Worm (Caenorhabditis elegans): ENCODE results near the gene ttr-23.

Gene ttr-23

DNA sequence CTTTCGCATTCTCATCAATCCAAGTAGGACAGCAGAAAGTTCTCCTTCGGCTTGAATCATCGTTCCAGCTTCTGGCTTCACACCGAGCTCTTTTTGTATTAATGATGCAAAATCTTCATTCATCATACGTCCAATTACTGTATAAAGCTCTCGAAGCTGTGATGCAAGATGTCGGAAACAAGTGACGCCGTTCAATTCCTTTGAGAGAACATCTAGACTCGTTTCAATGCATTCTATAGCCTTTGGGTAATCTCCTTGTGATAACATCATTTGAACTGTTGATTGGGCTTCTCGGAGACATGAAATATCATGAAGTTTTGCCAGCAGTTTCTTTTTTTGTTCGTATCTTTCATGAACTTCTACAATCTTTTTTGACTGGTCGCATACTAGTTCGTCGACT, 21.2 kb downstream of the ttr-23 start:
- no peak for TF ChIP-seq ceh-82 (tag; optimal IDR thresholded peaks at IDR 0.05)
- TF ChIP-seq ama-1 (optimal IDR thresholded peaks at IDR 0.05), result no peak
- no peak for TF ChIP-seq egl-27 (tag; optimal IDR thresholded peaks at IDR 0.05)
- TF ChIP-seq eor-1 (tag; optimal IDR thresholded peaks at IDR 0.05), result no peak
- no peak for TF ChIP-seq mml-1 (tag; optimal IDR thresholded peaks at IDR 0.05)
- no peak for TF ChIP-seq nhr-23 (tag; optimal IDR thresholded peaks at IDR 0.05)
- TF ChIP-seq unc-39 (tag; optimal IDR thresholded peaks at IDR 0.05), result no peak
- TF ChIP-seq skn-1 (tag; optimal IDR thresholded peaks at IDR 0.05), result no peak
- no peak for TF ChIP-seq aly-2 (tag; optimal IDR thresholded peaks at IDR 0.05)
- no peak for TF ChIP-seq unc-62 (GFP tag; optimal IDR thresholded peaks at IDR 0.05)
- TF ChIP-seq nhr-11 (tag; optimal IDR thresholded peaks at IDR 0.05), result no peak
- TF ChIP-seq ceh-9 (tag; optimal IDR thresholded peaks at IDR 0.05), result no peak
- TF ChIP-seq hmg-11 (tag; optimal IDR thresholded peaks at IDR 0.05), result no peak
- TF ChIP-seq pha-4 (tag; optimal IDR thresholded peaks at IDR 0.05), result no peak
- TF ChIP-seq zag-1 (tag; optimal IDR thresholded peaks at IDR 0.05), result no peak
- no peak for TF ChIP-seq fos-1 (tag; optimal IDR thresholded peaks at IDR 0.05)

DNA sequence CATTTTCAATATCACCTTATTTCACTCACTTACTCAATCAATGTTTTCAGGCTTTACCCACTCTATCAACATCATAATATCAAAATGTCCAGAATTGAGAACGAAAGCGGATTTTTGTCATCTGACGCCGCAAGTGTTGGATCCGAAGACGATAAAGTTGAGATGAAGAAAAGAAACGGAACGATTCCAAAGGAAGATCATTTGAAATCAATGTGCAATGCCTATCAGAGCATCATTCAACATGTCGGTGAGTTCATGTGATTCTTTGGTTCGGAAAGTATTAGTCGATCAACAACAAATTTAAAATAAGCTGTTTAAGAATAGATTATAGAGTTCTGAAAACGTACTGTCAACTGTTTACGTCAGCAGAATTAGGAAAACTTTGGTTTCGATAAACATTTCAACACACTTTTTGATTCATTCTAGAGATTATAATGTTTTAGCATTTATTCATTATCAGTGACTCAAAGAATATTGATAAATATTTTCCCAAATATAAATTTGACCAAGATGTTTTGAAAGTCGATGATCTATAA, 24.8 kb downstream of the ttr-23 start, which contains the start of gene cat-4:
cat-4 (plus strand) TSS at position 51 of the 536 bp plus-strand sequence.
- TF ChIP-seq ceh-82 (tag; optimal IDR thresholded peaks at IDR 0.05) (no peak), jun-1 (tag; optimal IDR thresholded peaks at IDR 0.05) (peak; percentile 8), ztf-11 (tag; optimal IDR thresholded peaks at IDR 0.05) (no peak), nhr-43 (tag; optimal IDR thresholded peaks at IDR 0.05; ENCODE audit: poor library complexity, severe bottlenecking) (no peak), pha-4 (tag; optimal IDR thresholded peaks at IDR 0.05) (no peak), elt-2 (tag; optimal IDR thresholded peaks at IDR 0.05) (peak; percentile 79), fos-1 (tag; optimal IDR thresholded peaks at IDR 0.05) (no peak), pqm-1 (tag; optimal IDR thresholded peaks at IDR 0.05) (peak; percentile 68), nhr-25 (tag; optimal IDR thresholded peaks at IDR 0.05) (no peak), ztf-4 (tag; optimal IDR thresholded peaks at IDR 0.05) (no peak)

ce11 chrV:10564140-10564539, 25.5 kb downstream of the ttr-23 start:
- no peak for TF ChIP-seq nhr-237 (tag; optimal IDR thresholded peaks at IDR 0.05)
- TF ChIP-seq lin-15B (tag; optimal IDR thresholded peaks at IDR 0.05), result no peak
- no peak for TF ChIP-seq zag-1 (tag; optimal IDR thresholded peaks at IDR 0.05)
- no peak for TF ChIP-seq elt-3 (tag; optimal IDR thresholded peaks at IDR 0.05)
- no peak for TF ChIP-seq egl-5 (tag; optimal IDR thresholded peaks at IDR 0.05)
- no peak for TF ChIP-seq jun-1 (tag; optimal IDR thresholded peaks at IDR 0.05)
- no peak for TF ChIP-seq eor-1 (tag; optimal IDR thresholded peaks at IDR 0.05)
- TF ChIP-seq fkh-2 (tag; optimal IDR thresholded peaks at IDR 0.05), result no peak
- no peak for TF ChIP-seq ztf-4 (tag; optimal IDR thresholded peaks at IDR 0.05)
- TF ChIP-seq elt-2 (tag; optimal IDR thresholded peaks at IDR 0.05), result no peak
- no peak for TF ChIP-seq tbx-2 (tag; optimal IDR thresholded peaks at IDR 0.05)
- no peak for TF ChIP-seq ztf-11 (tag; optimal IDR thresholded peaks at IDR 0.05)
- TF ChIP-seq nhr-11 (tag; optimal IDR thresholded peaks at IDR 0.05), result no peak
- no peak for TF ChIP-seq mml-1 (tag; optimal IDR thresholded peaks at IDR 0.05)
- TF ChIP-seq pqm-1 (tag; optimal IDR thresholded peaks at IDR 0.05), result no peak
- TF ChIP-seq ZK546.5 (tag; optimal IDR thresholded peaks at IDR 0.05), result no peak
- no peak for TF ChIP-seq nhr-25 (tag; optimal IDR thresholded peaks at IDR 0.05)

DNA sequence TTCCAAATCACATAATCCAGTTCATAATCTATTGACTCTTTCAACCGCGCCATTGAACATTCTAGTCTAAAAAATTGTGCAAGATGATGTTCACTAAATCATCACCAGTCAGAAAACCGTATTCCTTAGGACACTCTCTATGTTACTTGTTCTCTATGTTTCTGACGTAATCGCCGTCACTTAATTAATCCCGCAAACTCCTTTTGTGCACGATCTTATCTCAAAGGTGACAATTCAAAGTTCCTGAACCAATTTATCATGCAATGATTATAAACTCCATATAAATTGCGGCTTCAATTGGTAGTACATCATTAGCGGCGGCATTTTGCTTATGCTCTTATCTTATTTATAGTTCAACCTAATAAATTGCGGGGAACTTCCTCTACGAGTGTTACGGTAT, 26.8 kb downstream of the ttr-23 start:
- peak; percentile 27 for TF ChIP-seq skn-1 (tag; optimal IDR thresholded peaks at IDR 0.05)
- TF ChIP-seq ceh-82 (tag; optimal IDR thresholded peaks at IDR 0.05), result no peak
- no peak for TF ChIP-seq nhr-76 (tag; optimal IDR thresholded peaks at IDR 0.05)
- TF ChIP-seq jun-1 (tag; optimal IDR thresholded peaks at IDR 0.05), result no peak
- TF ChIP-seq pqm-1 (tag; optimal IDR thresholded peaks at IDR 0.05), result peak; percentile 49
- TF ChIP-seq elt-2 (tag; optimal IDR thresholded peaks at IDR 0.05), result peak; percentile 81

- no peak for TF ChIP-seq egl-5 (tag; optimal IDR thresholded peaks at IDR 0.05)
- no peak for TF ChIP-seq ceh-28 (tag; optimal IDR thresholded peaks at IDR 0.05)
- TF ChIP-seq nhr-77 (tag; optimal IDR thresholded peaks at IDR 0.05), result no peak
- TF ChIP-seq ama-1 (optimal IDR thresholded peaks at IDR 0.05), result no peak
- TF ChIP-seq pha-4 (tag; optimal IDR thresholded peaks at IDR 0.05), result no peak
- TF ChIP-seq unc-39 (tag; optimal IDR thresholded peaks at IDR 0.05), result no peak
- TF ChIP-seq aly-2 (tag; optimal IDR thresholded peaks at IDR 0.05), result no peak
- no peak for TF ChIP-seq nhr-11 (tag; optimal IDR thresholded peaks at IDR 0.05)
- TF ChIP-seq lsy-12 (tag; optimal IDR thresholded peaks at IDR 0.05), result no peak
- no peak for TF ChIP-seq jun-1 (tag; optimal IDR thresholded peaks at IDR 0.05)
- TF ChIP-seq ceh-16 (tag; optimal IDR thresholded peaks at IDR 0.05), result no peak
- TF ChIP-seq R02D3.7 (tag; optimal IDR thresholded peaks at IDR 0.05), result no peak
- TF ChIP-seq nfya-1 (tag; optimal IDR thresholded peaks at IDR 0.05; ENCODE audit: insufficient read depth), result no peak
- TF ChIP-seq eor-1 (tag; optimal IDR thresholded peaks at IDR 0.05), result no peak
- TF ChIP-seq lin-15B (tag; optimal IDR thresholded peaks at IDR 0.05), result no peak
- no peak for TF ChIP-seq nhr-25 (tag; optimal IDR thresholded peaks at IDR 0.05)
Observed at ce11 chrV:10561632-10562031, 28.0 kb downstream of the ttr-23 start.
